Worm (Caenorhabditis elegans) whole organism, L3 larva: Measurements from ENCODE around the gene klp-3.

Experiments used
- R02D3.7 ChIP-seq: fragments of 150-350 bp; optimal IDR thresholded peaks from 2 replicates; lab custom pipeline; 2014; ENCODE audit warnings: missing biosample characterization, missing genetic modification characterization
- ZK546.5 ChIP-seq: sonication (generic microtip); optimal IDR thresholded peaks from 2 replicates; lab custom pipeline; 2017; ENCODE audit warnings: missing biosample characterization, missing genetic modification characterization
- aly-2 ChIP-seq: fragments of 150-350 bp; optimal IDR thresholded peaks from 2 replicates; lab custom pipeline; 2014; ENCODE audit warnings: missing biosample characterization, missing genetic modification characterization
- ama-1 ChIP-seq: fragments of 150-350 bp; optimal IDR thresholded peaks from 2 replicates; lab custom pipeline; 2018
- ceh-16 ChIP-seq: sonication (generic microtip); optimal IDR thresholded peaks from 2 replicates; lab custom pipeline; 2017; ENCODE audit warnings: missing biosample characterization, missing genetic modification characterization
- ceh-28 ChIP-seq: fragments of 150-350 bp; optimal IDR thresholded peaks from 2 replicates; lab custom pipeline; 2014; ENCODE audit warnings: missing biosample characterization, missing genetic modification reagents, missing genetic modification characterization
- ceh-9 ChIP-seq: sonication (generic microtip); optimal IDR thresholded peaks from 2 replicates; lab custom pipeline; 2018; ENCODE audit warnings: missing biosample characterization, missing genetic modification characterization
- daf-12 ChIP-seq: fragments of 150-350 bp; optimal IDR thresholded peaks from 2 replicates; lab custom pipeline; 2014; ENCODE audit warnings: missing biosample characterization, missing genetic modification reagents, missing genetic modification characterization
- egl-27 ChIP-seq: sonication (generic microtip); optimal IDR thresholded peaks from 4 replicates; lab custom pipeline; 2017; ENCODE audit warnings: missing biosample characterization, missing genetic modification reagents, missing genetic modification characterization
- egl-5 ChIP-seq: fragments of 150-350 bp; optimal IDR thresholded peaks from 2 replicates; lab custom pipeline; 2017; ENCODE audit warnings: missing biosample characterization, missing genetic modification reagents, missing genetic modification characterization, inconsistent platforms
- elt-1 ChIP-seq: fragments of 150-350 bp; optimal IDR thresholded peaks from 2 replicates; lab custom pipeline; 2014; ENCODE audit warnings: missing biosample characterization, missing genetic modification characterization
- elt-2 ChIP-seq: sonication (generic microtip); optimal IDR thresholded peaks from 2 replicates; lab custom pipeline; 2016; ENCODE audit warnings: missing genetic modification reagents, mild to moderate bottlenecking, missing genetic modification characterization, missing compliant biosample characterization
- eor-1 ChIP-seq, 2 experiments: fragments of 150-350 bp; optimal IDR thresholded peaks; 2 replicates each; lab custom pipeline; 2014 to 2018; ENCODE audit warnings: missing biosample characterization in 2 of 2, missing genetic modification characterization in 2 of 2
- fkh-10 ChIP-seq: sonication (generic microtip); optimal IDR thresholded peaks from 2 replicates; lab custom pipeline; 2017; ENCODE audit warnings: missing biosample characterization, missing genetic modification reagents, missing genetic modification characterization
- fkh-2 ChIP-seq: fragments of 150-350 bp; optimal IDR thresholded peaks from 2 replicates; lab custom pipeline; 2014; ENCODE audit warnings: missing biosample characterization, missing genetic modification reagents, missing genetic modification characterization
- fos-1 ChIP-seq: fragments of 150-350 bp; optimal IDR thresholded peaks from 2 replicates; lab custom pipeline; 2014; ENCODE audit warnings: missing biosample characterization, missing genetic modification characterization
- hmg-11 ChIP-seq: sonication (generic microtip); optimal IDR thresholded peaks from 2 replicates; lab custom pipeline; 2016; ENCODE audit warnings: missing genetic modification characterization, missing compliant biosample characterization
- lin-15B ChIP-seq: fragments of 150-350 bp; optimal IDR thresholded peaks from 2 replicates; lab custom pipeline; 2014; ENCODE audit warnings: missing biosample characterization, missing genetic modification characterization
- lsy-12 ChIP-seq: sonication (generic microtip); optimal IDR thresholded peaks from 2 replicates; lab custom pipeline; 2016; ENCODE audit warnings: mild to moderate bottlenecking, missing genetic modification characterization, missing compliant biosample characterization
- mdl-1 ChIP-seq: fragments of 150-350 bp; optimal IDR thresholded peaks from 2 replicates; lab custom pipeline; 2014; ENCODE audit warnings: missing biosample characterization, missing genetic modification characterization
- mml-1 ChIP-seq: fragments of 150-350 bp; sonication (generic microtip); optimal IDR thresholded peaks from 3 replicates; lab custom pipeline; 2014; ENCODE audit warnings: missing biosample characterization, missing genetic modification characterization
- nhr-11 ChIP-seq: fragments of 150-350 bp; optimal IDR thresholded peaks from 2 replicates; lab custom pipeline; 2014; ENCODE audit warnings: missing biosample characterization, missing genetic modification characterization
- nhr-12 ChIP-seq: fragments of 150-350 bp; optimal IDR thresholded peaks from 2 replicates; lab custom pipeline; 2014; ENCODE audit warnings: missing biosample characterization, missing genetic modification characterization
- nhr-23 ChIP-seq: fragments of 150-350 bp; optimal IDR thresholded peaks from 2 replicates; lab custom pipeline; 2014; ENCODE audit warnings: missing biosample characterization, missing genetic modification reagents, missing genetic modification characterization
- nhr-237 ChIP-seq: fragments of 150-350 bp; optimal IDR thresholded peaks from 2 replicates; lab custom pipeline; 2014; ENCODE audit warnings: missing biosample characterization, missing genetic modification characterization
- nhr-25 ChIP-seq: sonication (generic microtip); optimal IDR thresholded peaks from 2 replicates; lab custom pipeline; 2017; ENCODE audit warnings: missing biosample characterization, missing genetic modification characterization
- nhr-28 ChIP-seq: fragments of 150-350 bp; optimal IDR thresholded peaks from 2 replicates; lab custom pipeline; 2014; ENCODE audit warnings: missing biosample characterization, missing genetic modification characterization
- nhr-67 ChIP-seq: fragments of 150-350 bp; optimal IDR thresholded peaks from 2 replicates; lab custom pipeline; 2014; ENCODE audit warnings: missing biosample characterization, missing genetic modification characterization
- nhr-76 ChIP-seq: fragments of 150-350 bp; sonication (generic microtip); optimal IDR thresholded peaks from 5 replicates; lab custom pipeline; 2014; ENCODE audit warnings: missing biosample characterization, missing genetic modification characterization
- pha-4 ChIP-seq: fragments of 150-350 bp; optimal IDR thresholded peaks from 2 replicates; lab custom pipeline; 2014; ENCODE audit warnings: missing biosample characterization, missing genetic modification reagents, missing genetic modification characterization
- pqm-1 ChIP-seq: fragments of 150-350 bp; optimal IDR thresholded peaks from 2 replicates; lab custom pipeline; 2017; ENCODE audit warnings: missing biosample characterization, missing genetic modification characterization, inconsistent platforms
- skn-1 ChIP-seq: fragments of 150-350 bp; optimal IDR thresholded peaks from 2 replicates; lab custom pipeline; 2014; ENCODE audit warnings: missing biosample characterization, missing genetic modification characterization
- snpc-4 ChIP-seq: fragments of 150-350 bp; optimal IDR thresholded peaks from 2 replicates; lab custom pipeline; 2014; ENCODE audit warnings: missing biosample characterization, missing genetic modification characterization
- tbx-2 ChIP-seq: sonication (generic microtip); optimal IDR thresholded peaks from 2 replicates; lab custom pipeline; 2016; ENCODE audit warnings: mild to moderate bottlenecking, missing genetic modification characterization, missing compliant biosample characterization
- unc-39 ChIP-seq: sonication (generic microtip); optimal IDR thresholded peaks from 4 replicates; lab custom pipeline; 2017; ENCODE audit warnings: missing biosample characterization, missing genetic modification characterization
- unc-62 ChIP-seq: fragments of 150-350 bp; sonication (generic microtip); optimal IDR thresholded peaks from 4 replicates; lab custom pipeline; 2014; ENCODE audit warnings: missing biosample characterization, missing genetic modification reagents, missing genetic modification characterization
- zag-1 ChIP-seq: fragments of 150-350 bp; optimal IDR thresholded peaks from 2 replicates; lab custom pipeline; 2014; ENCODE audit warnings: missing biosample characterization, missing genetic modification characterization
- ztf-11 ChIP-seq: fragments of 150-350 bp; optimal IDR thresholded peaks from 2 replicates; lab custom pipeline; 2014; ENCODE audit warnings: missing biosample characterization, missing genetic modification characterization
- ztf-4 ChIP-seq: fragments of 150-350 bp; optimal IDR thresholded peaks from 2 replicates; lab custom pipeline; 2014; ENCODE audit warnings: missing biosample characterization, missing genetic modification characterization

The klp-3 gene

ce11 chrII:7850575-7850974 is 8.4 kb downstream of the klp-3 start:
- no peak for TF ChIP-seq ztf-4 (tag; lab: Kevin White, UChicago)
- TF ChIP-seq fos-1 (tag; lab: Kevin White, UChicago) = no peak
- peak; percentile 19 for TF ChIP-seq nhr-25 (tag; lab: Kevin White, UChicago)
- TF ChIP-seq egl-5 = peak; percentile 98

- TF ChIP-seq ama-1 (lab: Kevin White, UChicago) (no peak), ceh-9 (tag; lab: Kevin White, UChicago) (no peak), ztf-11 (no peak), hmg-11 (tag; lab: Kevin White, UChicago) (no peak), skn-1 (tag; lab: Kevin White, UChicago) (no peak), nhr-76 (no peak), egl-5 (peak; percentile 75), nhr-11 (no peak), zag-1 (tag; lab: Kevin White, UChicago) (no peak), pha-4 (peak; percentile 62), egl-27 (tag; lab: Kevin White, UChicago) (no peak), mml-1 (tag; lab: Kevin White, UChicago) (no peak), nhr-25 (tag; lab: Kevin White, UChicago) (no peak), elt-2 (tag; lab: Kevin White, UChicago) (peak; percentile 50), tbx-2 (tag; lab: Kevin White, UChicago) (no peak), ceh-28 (tag; lab: Kevin White, UChicago) (no peak), fos-1 (tag; lab: Kevin White, UChicago) (no peak), R02D3.7 (no peak), fkh-2 (tag; lab: Kevin White, UChicago) (no peak), nhr-23 (tag; lab: Kevin White, UChicago) (no peak)
These were observed 9.3 kb downstream of the klp-3 start for ce11 chrII:7851480-7851879.

- TF ChIP-seq nhr-28 (tag; lab: Kevin White, UChicago) (no peak), snpc-4 (no peak), daf-12 (no peak), nhr-23 (tag; lab: Kevin White, UChicago) (no peak), zag-1 (tag; lab: Kevin White, UChicago) (no peak), tbx-2 (tag; lab: Kevin White, UChicago) (no peak), fkh-2 (tag; lab: Kevin White, UChicago) (no peak), ceh-28 (tag; lab: Kevin White, UChicago) (no peak), nhr-25 (tag; lab: Kevin White, UChicago) (no peak), eor-1 (tag; optimal IDR thresholded peaks at IDR 0.05; lab: Kevin White, UChicago) (no peak), unc-62 (GFP tag; lab: Kevin White, UChicago) (no peak), ceh-9 (tag; lab: Kevin White, UChicago) (no peak)
These were observed 11.5 kb downstream of the klp-3 start, which contains the start of gene T09A5.5 for ce11 chrII:7853679-7854078. Gene T09A5.5, minus strand, starts transcription at chrII:7853779.

ce11 chrII:7854942-7855341 is 12.8 kb downstream of the klp-3 start, which contains the start of gene mdt-10:
Gene mdt-10, minus strand, starts transcription at chrII:7855042.
- no peak for TF ChIP-seq aly-2 (tag; lab: Kevin White, UChicago)
- TF ChIP-seq ceh-9 (tag; lab: Kevin White, UChicago) = no peak
- no peak for TF ChIP-seq ztf-4 (tag; lab: Kevin White, UChicago)
- no peak for TF ChIP-seq ZK546.5 (tag; lab: Kevin White, UChicago)
- no peak for TF ChIP-seq mdl-1 (tag; lab: Kevin White, UChicago)
- no peak for TF ChIP-seq nhr-12 (tag; lab: Kevin White, UChicago)
- no peak for TF ChIP-seq fkh-2 (tag; lab: Kevin White, UChicago)
- TF ChIP-seq egl-5 = no peak
- TF ChIP-seq mml-1 (tag; lab: Kevin White, UChicago) = no peak
- no peak for TF ChIP-seq nhr-67 (tag; lab: Kevin White, UChicago)
- no peak for TF ChIP-seq elt-2 (tag; lab: Kevin White, UChicago)
- TF ChIP-seq eor-1 (tag; optimal IDR thresholded peaks at IDR 0.05; lab: Kevin White, UChicago) = no peak
- TF ChIP-seq lsy-12 (tag; lab: Kevin White, UChicago) = no peak
- TF ChIP-seq elt-1 (tag; lab: Kevin White, UChicago) = no peak
- no peak for TF ChIP-seq lin-15B (tag; lab: Kevin White, UChicago)
- no peak for TF ChIP-seq unc-39 (tag; lab: Kevin White, UChicago)
- no peak for TF ChIP-seq snpc-4

- TF ChIP-seq nhr-11 (no peak), ztf-11 (no peak), ceh-16 (no peak), lin-15B (tag; lab: Kevin White, UChicago) (no peak), nhr-237 (tag; lab: Kevin White, UChicago) (no peak), ama-1 (lab: Kevin White, UChicago) (no peak), nhr-67 (tag; lab: Kevin White, UChicago) (no peak), pqm-1 (tag; lab: Kevin White, UChicago) (no peak), fkh-10 (no peak), snpc-4 (no peak), mdl-1 (tag; lab: Kevin White, UChicago) (no peak)
These were observed 13.5 kb downstream of the klp-3 start, which contains the start of gene mdmh-35 for ce11 chrII:7855619-7856018. Gene mdmh-35, minus strand, starts transcription at chrII:7855719.
